Fruit fly (Drosophila melanogaster): ENCODE results near the gene dsh.

The dsh gene

dm6 chrX:11389494-11390447 lies 34.1 kb downstream of the dsh start (continued):
- TF ChIP-seq tna (GFP tag; IDR thresholded peaks at IDR 0.05; ENCODE audit: partially characterized antibody) (peak; percentile 88), inv (GFP tag; IDR thresholded peaks at IDR 0.05; ENCODE audit: partially characterized antibody) (peak; percentile 70), z (GFP tag; IDR thresholded peaks at IDR 0.05) (no peak), CG17359 (tag; optimal IDR thresholded peaks at IDR 0.05) (peak; percentile 2), CG17385 (GFP tag; optimal IDR thresholded peaks at IDR 0.05) (peak; percentile 96), bigmax (GFP tag; optimal IDR thresholded peaks at IDR 0.05) (no peak), sug (tag; optimal IDR thresholded peaks at IDR 0.05) (no peak), tll (GFP tag; optimal IDR thresholded peaks at IDR 0.05) (peak in 1 of 2 experiments; percentile 15), sens (GFP tag) (peak; percentile 54), da (GFP tag; optimal IDR thresholded peaks at IDR 0.05) (no peak), zen (tag; optimal IDR thresholded peaks at IDR 0.05) (peak; percentile 2), CoRest (tag; optimal IDR thresholded peaks at IDR 0.05) (peak; percentile 6), Atf6 (GFP tag; IDR thresholded peaks at IDR 0.05) (no peak), Meics (GFP tag; optimal IDR thresholded peaks at IDR 0.05) (peak; percentile 75), run (tag; optimal IDR thresholded peaks at IDR 0.05) (no peak), CG4854 (GFP tag; optimal IDR thresholded peaks at IDR 0.05) (no peak), Rfx (GFP tag; IDR thresholded peaks at IDR 0.05) (peak; percentile 9; the same call in 1 of the 2 replicates), vnd (GFP tag; IDR thresholded peaks at IDR 0.05; ENCODE audit: partially characterized antibody) (peak; percentile 68; the same call in 2 of the 3 replicates), wor (GFP tag; IDR thresholded peaks at IDR 0.05) (no peak), Myb (GFP tag; optimal IDR thresholded peaks at IDR 0.05) (no peak), Mad (GFP tag; optimal IDR thresholded peaks at IDR 0.05) (no peak), CG11398 (GFP tag; optimal IDR thresholded peaks at IDR 0.05) (no peak), Lhr (GFP tag; optimal IDR thresholded peaks at IDR 0.05) (peak; percentile 49), Dref (GFP tag; IDR thresholded peaks at IDR 0.05) (peak; percentile 65), CG2120 (GFP tag; optimal IDR thresholded peaks at IDR 0.05) (no peak), Sox102F (GFP tag; optimal IDR thresholded peaks at IDR 0.05) (no peak), CG2116 (GFP tag; optimal IDR thresholded peaks at IDR 0.05) (peak; percentile 56), nerfin-2 (GFP tag; IDR thresholded peaks at IDR 0.05; ENCODE audit: partially characterized antibody) (peak; percentile 82), pita (GFP tag; optimal IDR thresholded peaks at IDR 0.05) (peak; percentile 41), CG30020 (tag; optimal IDR thresholded peaks at IDR 0.05) (peak; percentile 28), otp (GFP tag; IDR thresholded peaks at IDR 0.05) (no peak), CG34422 (GFP tag; IDR thresholded peaks at IDR 0.05) (peak; percentile 43; the same call in 1 of the 3 replicates), Hmx (GFP tag; optimal IDR thresholded peaks at IDR 0.05) (no peak), kni (GFP tag; optimal IDR thresholded peaks at IDR 0.05) (peak; percentile 23), CG17186 (GFP tag; optimal IDR thresholded peaks at IDR 0.05) (peak; percentile 6), gfzf (GFP tag; optimal IDR thresholded peaks at IDR 0.05) (peak; percentile 66), esg (GFP tag; conservative IDR thresholded peaks at IDR 0.05) (no peak), caup (GFP tag; optimal IDR thresholded peaks at IDR 0.05; ENCODE audit: severe bottlenecking) (peak; percentile 6), CG30403 (GFP tag; optimal IDR thresholded peaks at IDR 0.05) (no peak), HLH4C (GFP tag; IDR thresholded peaks at IDR 0.05; ENCODE audit: partially characterized antibody) (peak; percentile 94), zfh1 (GFP tag; IDR thresholded peaks at IDR 0.05) (no peak), CrebB (tag; optimal IDR thresholded peaks at IDR 0.05) (peak; percentile 20), Bgb (GFP tag; IDR thresholded peaks at IDR 0.05; ENCODE audit: partially characterized antibody) (peak; percentile 71), CG9797 (GFP tag; optimal IDR thresholded peaks at IDR 0.05) (peak; percentile 65), CG4820 (GFP tag; optimal IDR thresholded peaks at IDR 0.05) (no peak), unc-4 (GFP tag; IDR thresholded peaks at IDR 0.05; ENCODE audit: partially characterized antibody) (peak; percentile 62), sr (GFP tag; IDR thresholded peaks at IDR 0.05) (no peak)

Measured in whole organism, embryonic.